Fruit fly (Drosophila melanogaster) Kc167 (cell line): ENCODE measurements around the gene CG42232.

Experiments
- h ChIP-seq: fragments of >200 bp; optimal IDR thresholded peaks from 3 replicates; lab custom pipeline; 2018; ENCODE audit warnings: missing external identifiers
- psq ChIP-seq: fragments of >200 bp; optimal IDR thresholded peaks from 2 replicates; lab custom pipeline; 2017; ENCODE audit warnings: missing external identifiers

- TF ChIP-seq psq (lab: Kevin White, UChicago), result no peak
- TF ChIP-seq h (lab: Kevin White, UChicago), result no peak
These were observed 25.9 kb upstream of the CG42232 start, which contains the start of gene Cad89D for dm6 chr3R:16495322-16495721.
